Worm (Caenorhabditis elegans): Measurements from ENCODE around the gene irld-26.
A peak's percentile ranks its signal among the peaks of the same experiment; 100 is the strongest.

The irld-26 gene

DNA sequence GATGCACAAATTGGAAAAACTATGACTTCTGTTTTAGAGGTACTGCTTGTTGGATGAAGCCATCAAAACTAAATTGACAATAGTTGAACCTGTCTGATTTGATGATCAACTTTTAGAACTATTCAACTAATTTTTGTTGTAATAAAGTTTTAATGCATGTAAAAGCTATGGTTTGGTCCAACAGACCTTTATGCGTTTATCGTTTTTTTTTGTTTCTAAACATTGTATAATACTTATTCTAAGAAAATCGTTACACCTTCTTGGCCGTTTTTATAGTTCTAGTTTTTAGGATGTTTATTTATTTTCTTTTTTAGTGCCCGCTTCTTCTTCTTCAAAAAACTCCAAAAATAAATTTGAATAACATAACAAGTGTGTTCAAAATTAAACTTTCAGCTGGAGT is 41.3 kb upstream of the irld-26 start, which contains the start of gene F10A3.12:
TSS of gene F10A3.12 (plus strand) at position 301 of the 400 bp plus-strand sequence.
- TF ChIP-seq mes-2 (tag; optimal IDR thresholded peaks at IDR 0.05; ENCODE audit: poor library complexity, severe bottlenecking) (no peak), unc-130 (GFP tag; optimal IDR thresholded peaks at IDR 0.05) (no peak), gei-8 (GFP tag; optimal IDR thresholded peaks at IDR 0.05) (no peak), lsy-2 (tag; optimal IDR thresholded peaks at IDR 0.05) (no peak), F49E8.2 (tag; optimal IDR thresholded peaks at IDR 0.05; ENCODE audit: borderline replicate concordance) (no peak), dmd-6 (GFP tag; IDR thresholded peaks at IDR 0.05) (no peak)

DNA sequence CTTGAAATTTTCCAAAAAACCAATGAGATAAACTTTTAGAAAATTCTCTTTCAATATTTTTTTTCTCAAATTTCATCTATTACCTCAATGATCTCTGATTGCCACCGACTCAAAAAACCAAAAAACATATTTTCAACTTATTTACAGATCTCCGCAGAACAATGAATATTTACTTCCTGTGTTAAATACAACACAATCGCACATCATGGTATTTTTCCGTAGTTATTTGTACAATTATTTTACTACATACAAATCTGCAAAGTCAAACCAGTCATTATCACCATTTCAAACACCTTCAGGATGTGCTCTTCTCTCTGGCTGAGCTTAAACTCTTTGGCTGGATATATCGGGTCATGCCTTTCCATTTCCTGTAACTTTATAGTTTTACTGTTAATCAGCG is 39.1 kb upstream of the irld-26 start, which contains the start of gene str-108:
TSS of gene str-108 (plus strand) at position 301 of the 400 bp plus-strand sequence.
- TF ChIP-seq vab-7 (GFP tag; IDR thresholded peaks at IDR 0.05) (no peak), dve-1 (tag; optimal IDR thresholded peaks at IDR 0.05; ENCODE audit: insufficient read depth) (no peak), ztf-7 (tag; optimal IDR thresholded peaks at IDR 0.05) (no peak), lin-13 (GFP tag; optimal IDR thresholded peaks at IDR 0.05) (no peak)

DNA sequence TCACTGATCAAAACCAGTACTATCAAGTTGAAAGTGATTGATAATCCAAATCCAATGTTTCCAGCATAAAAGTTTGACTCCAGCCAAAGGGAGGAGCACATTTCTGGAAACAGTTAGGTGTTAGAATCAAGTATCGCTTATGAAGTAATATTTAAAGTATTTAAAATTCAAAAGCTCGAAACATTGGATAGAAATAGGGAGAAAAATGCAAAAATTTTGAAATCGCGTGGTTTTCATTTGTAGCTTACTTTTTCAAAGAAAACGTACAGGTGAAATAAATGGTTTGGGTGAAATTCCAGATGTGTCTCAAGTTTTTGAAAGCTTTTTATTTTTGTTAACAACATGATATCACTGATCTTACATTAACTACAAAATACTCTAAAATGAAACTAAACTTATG is 36.0 kb upstream of the irld-26 start, which contains the start of gene str-111:
TSS of gene str-111 (minus strand) at position 101 of the 400 bp plus-strand sequence.
- TF ChIP-seq madf-5 (GFP tag; IDR thresholded peaks at IDR 0.05) (no peak), ctbp-1 (GFP tag; IDR thresholded peaks at IDR 0.05) (no peak), tag-97 (GFP tag; IDR thresholded peaks at IDR 0.05) (no peak), dmd-6 (GFP tag; IDR thresholded peaks at IDR 0.05) (no peak), F10B5.3 (tag; optimal IDR thresholded peaks at IDR 0.05) (no peak), dmd-9 (GFP tag; IDR thresholded peaks at IDR 0.05) (no peak), mdt-29 (GFP tag; IDR thresholded peaks at IDR 0.05) (no peak), zfp-3 (GFP tag; conservative IDR thresholded peaks at IDR 0.05) (no peak), lin-29 (GFP tag; IDR thresholded peaks at IDR 0.05) (no peak), F49E8.2 (tag; optimal IDR thresholded peaks at IDR 0.05; ENCODE audit: borderline replicate concordance) (no peak)

DNA sequence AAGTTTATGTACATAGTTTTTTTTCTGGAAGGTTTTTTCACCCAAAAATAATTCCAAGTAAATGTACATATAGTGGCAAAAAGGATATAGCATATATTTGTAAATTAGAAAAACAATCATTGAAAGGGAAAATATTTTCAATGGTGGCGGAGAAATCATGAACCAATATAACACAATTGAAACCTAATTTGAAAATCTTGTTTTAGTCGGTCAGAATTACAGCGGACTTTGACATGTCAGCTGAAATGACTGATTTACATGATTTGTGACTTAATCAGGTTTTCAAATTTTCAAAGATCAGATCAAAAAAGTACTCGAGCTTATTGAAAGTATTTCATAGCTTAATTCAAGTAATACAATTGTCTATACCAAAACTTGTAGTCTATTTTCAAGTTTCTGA is 33.3 kb upstream of the irld-26 start, which contains the start of gene K05D4.9:
TSS of gene K05D4.9 (minus strand) at position 101 of the 400 bp plus-strand sequence.
- TF ChIP-seq nhr-42 (GFP tag; IDR thresholded peaks at IDR 0.05) (no peak), unc-62 (GFP tag; optimal IDR thresholded peaks at IDR 0.05 in 1 of 2) (peak in 1 of 2 experiments; percentile 41), unc-62 (tag; optimal IDR thresholded peaks at IDR 0.05) (no peak)

DNA sequence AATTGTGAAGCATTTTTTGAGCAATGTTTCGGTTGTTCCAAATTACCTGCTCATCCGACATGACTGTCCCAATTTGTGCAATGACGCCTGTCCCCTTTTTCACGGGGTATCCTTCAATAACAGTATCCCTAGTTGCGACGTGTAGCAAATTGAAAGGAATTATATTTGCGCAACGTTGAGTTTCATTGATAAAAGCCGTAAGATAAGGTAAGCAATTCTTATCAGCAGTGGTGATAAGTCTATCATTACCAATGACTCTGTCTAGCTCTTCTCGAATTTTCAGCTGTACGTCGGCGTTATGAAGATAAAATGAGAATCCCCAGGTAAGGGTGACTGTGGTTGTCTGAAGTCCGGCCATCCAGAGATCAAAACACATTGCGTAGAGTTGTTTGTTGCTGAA is 30.9 kb upstream of the irld-26 start:
- no peak for TF ChIP-seq gei-8 (GFP tag; optimal IDR thresholded peaks at IDR 0.05)
- no peak for TF ChIP-seq zfp-3 (GFP tag; conservative IDR thresholded peaks at IDR 0.05)
- TF ChIP-seq mxl-3 (GFP tag; optimal IDR thresholded peaks at IDR 0.05): no peak
- no peak for TF ChIP-seq nhr-11 (tag; optimal IDR thresholded peaks at IDR 0.05)
- TF ChIP-seq zag-1 (tag; optimal IDR thresholded peaks at IDR 0.05): no peak
- TF ChIP-seq attf-4 (tag; optimal IDR thresholded peaks at IDR 0.05): no peak
- TF ChIP-seq ZK337.2 (GFP tag; IDR thresholded peaks at IDR 0.05): no peak

DNA sequence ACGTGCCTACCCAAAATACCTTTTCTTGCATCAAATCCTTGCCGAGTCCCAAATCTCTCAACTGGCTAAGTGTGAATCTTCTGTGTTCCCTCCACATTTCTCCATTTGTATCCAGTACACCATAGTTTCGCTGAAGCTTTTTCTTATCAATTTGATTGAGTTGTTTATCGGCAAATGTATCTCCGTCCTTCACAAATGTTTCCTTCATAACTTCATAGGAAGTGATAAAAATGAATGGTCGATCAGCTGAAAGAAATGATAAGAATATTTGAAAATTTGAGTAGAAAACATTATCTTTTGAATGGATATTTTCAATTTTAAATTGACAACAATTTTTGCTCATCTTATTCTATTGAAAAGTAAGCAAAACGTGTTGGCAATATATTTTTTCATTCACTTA is 29.8 kb upstream of the irld-26 start:
- no peak for TF ChIP-seq hif-1 (tag; optimal IDR thresholded peaks at IDR 0.05)
- no peak for TF ChIP-seq lin-15B (tag; optimal IDR thresholded peaks at IDR 0.05)
- peak; percentile 44; the same call in 1 of the 2 replicates for TF ChIP-seq php-3 (GFP tag; IDR thresholded peaks at IDR 0.05)
- TF ChIP-seq lin-38 (GFP tag; IDR thresholded peaks at IDR 0.05): no peak
- peak; percentile 59 for TF ChIP-seq pqm-1 (tag; optimal IDR thresholded peaks at IDR 0.05)
- TF ChIP-seq snpc-1.2 (GFP tag; IDR thresholded peaks at IDR 0.05): no peak
- TF ChIP-seq ZK546.5 (tag; optimal IDR thresholded peaks at IDR 0.05): no peak
- no peak for TF ChIP-seq hlh-11 (tag; optimal IDR thresholded peaks at IDR 0.05)
- no peak for TF ChIP-seq nhr-10 (tag; optimal IDR thresholded peaks at IDR 0.05)
- no peak for TF ChIP-seq spr-3 (GFP tag; optimal IDR thresholded peaks at IDR 0.05)
- no peak for TF ChIP-seq nhr-111 (GFP tag; optimal IDR thresholded peaks at IDR 0.05)
- TF ChIP-seq daf-16 (GFP tag; optimal IDR thresholded peaks at IDR 0.05): no peak
- TF ChIP-seq daf-16 (tag; optimal IDR thresholded peaks at IDR 0.05): peak; percentile 77
- TF ChIP-seq ama-1 (optimal IDR thresholded peaks at IDR 0.05): no peak
- no peak for TF ChIP-seq ceh-62 (tag; optimal IDR thresholded peaks at IDR 0.05)
- TF ChIP-seq arid-1 (GFP tag; conservative IDR thresholded peaks at IDR 0.05): no peak
- no peak for TF ChIP-seq F10B5.3 (tag; optimal IDR thresholded peaks at IDR 0.05)
- no peak for TF ChIP-seq ceh-44 (GFP tag; IDR thresholded peaks at IDR 0.05)
- TF ChIP-seq ztf-7 (tag; optimal IDR thresholded peaks at IDR 0.05): no peak

Measured in whole organism, L4 larva.